Fruit fly (Drosophila melanogaster) whole organism, embryonic: Measurements from ENCODE around the gene BCL7-like.
A peak's percentile ranks its signal among the peaks of the same experiment; 100 is the strongest.

Source experiments
- Atf-2 ChIP-seq: fragments of 200-800 bp; sonication (Bioruptor generic); optimal IDR thresholded peaks from 2 replicates; lab custom pipeline; 2016; ENCODE audit warnings: missing biosample characterization, missing genetic modification characterization
- B-H1 ChIP-seq: fragments of 200-800 bp; sonication (Bioruptor generic); IDR thresholded peaks from 3 replicates; pipeline ENCODE4 v1.3.6; 2022; ENCODE audit warnings: missing biosample characterization, missing genetic modification characterization
- CG10321 ChIP-seq: fragments of 200-800 bp; sonication (Bioruptor generic); IDR thresholded peaks from 2 replicates; pipeline ENCODE4 v1.3.6; 2022; ENCODE audit warnings: missing biosample characterization, missing genetic modification characterization
- CG13296 ChIP-seq: fragments of 200-800 bp; sonication (Bioruptor generic); optimal IDR thresholded peaks from 3 replicates; lab custom pipeline; 2018; ENCODE audit warnings: missing biosample characterization, mild to moderate bottlenecking, missing genetic modification characterization
- CG15269 ChIP-seq: fragments of 200-800 bp; sonication (Bioruptor generic); optimal IDR thresholded peaks from 2 replicates; lab custom pipeline; 2018; ENCODE audit warnings: missing biosample characterization, mild to moderate bottlenecking, missing genetic modification characterization, moderate library complexity
- CG1529 ChIP-seq: fragments of 200-800 bp; sonication (Bioruptor generic); optimal IDR thresholded peaks from 3 replicates; lab custom pipeline; 2018; ENCODE audit warnings: missing biosample characterization, missing genetic modification characterization
- CG17359 ChIP-seq: fragments of 200-800 bp; sonication (Bioruptor generic); optimal IDR thresholded peaks from 3 replicates; lab custom pipeline; 2018; ENCODE audit warnings: missing biosample characterization, mild to moderate bottlenecking, missing genetic modification characterization, moderate library complexity
- CG17361 ChIP-seq: fragments of 200-800 bp; sonication (Bioruptor generic); IDR thresholded peaks from 3 replicates; pipeline ENCODE4 v1.3.6; 2022; ENCODE audit warnings: missing biosample characterization, missing genetic modification characterization
- CG18011 ChIP-seq: fragments of 200-800 bp; sonication (Bioruptor generic); optimal IDR thresholded peaks from 2 replicates; lab custom pipeline; 2017; ENCODE audit warnings: missing biosample characterization, missing genetic modification characterization, mild to moderate bottlenecking, moderate library complexity, missing genotype
- CG18262 ChIP-seq: fragments of 200-800 bp; optimal IDR thresholded peaks from 3 replicates; lab custom pipeline; 2019; ENCODE audit warnings: missing biosample characterization, mild to moderate bottlenecking, missing genetic modification characterization, moderate library complexity
- CG18599 ChIP-seq: fragments of 200-800 bp; sonication (Bioruptor generic); optimal IDR thresholded peaks from 3 replicates; lab custom pipeline; 2017; ENCODE audit warnings: missing biosample characterization, missing genetic modification characterization, mild to moderate bottlenecking, moderate library complexity, missing genetic modification reagents
- CG30403 ChIP-seq: fragments of 200-800 bp; sonication (Bioruptor generic); optimal IDR thresholded peaks from 3 replicates; lab custom pipeline; 2016; ENCODE audit warnings: missing biosample characterization, missing genetic modification characterization
- CG32772 ChIP-seq: fragments of 200-800 bp; sonication (Bioruptor generic); IDR thresholded peaks from 2 replicates; pipeline ENCODE4 v1.3.6; 2022; ENCODE audit warnings: missing biosample characterization, missing genetic modification characterization
- CG3847 ChIP-seq: fragments of 200-800 bp; sonication (Bioruptor generic); IDR thresholded peaks from 2 replicates; pipeline ENCODE4 v1.3.6; 2022; ENCODE audit warnings: missing biosample characterization, missing genetic modification characterization
- CG5245 ChIP-seq: fragments of 200-800 bp; sonication (Bioruptor generic); optimal IDR thresholded peaks from 3 replicates; lab custom pipeline; 2016; ENCODE audit warnings: missing biosample characterization, missing genetic modification characterization
- CG6854 ChIP-seq: fragments of 200-800 bp; sonication (Bioruptor generic); optimal IDR thresholded peaks from 3 replicates; lab custom pipeline; 2017; ENCODE audit warnings: missing biosample characterization, mild to moderate bottlenecking, missing genetic modification characterization
- CG8478 ChIP-seq: fragments of >200 bp; optimal IDR thresholded peaks from 2 replicates; lab custom pipeline; 2018
- CG8924 ChIP-seq: fragments of 200-800 bp; optimal IDR thresholded peaks from 3 replicates; lab custom pipeline; 2019; ENCODE audit warnings: missing biosample characterization, mild to moderate bottlenecking, missing genetic modification characterization, moderate library complexity
- CG9437 ChIP-seq: fragments of 200-800 bp; sonication (Bioruptor generic); optimal IDR thresholded peaks from 2 replicates; lab custom pipeline; 2018; ENCODE audit warnings: missing biosample characterization, mild to moderate bottlenecking, missing genetic modification characterization
- CkIIα-i1 ChIP-seq: fragments of 200-800 bp; sonication (Bioruptor generic); IDR thresholded peaks from 2 replicates; pipeline ENCODE4 v1.3.6; 2022; ENCODE audit warnings: missing biosample characterization, missing genetic modification characterization
- Dek ChIP-seq: fragments of 200-800 bp; sonication (Bioruptor generic); optimal IDR thresholded peaks from 3 replicates; lab custom pipeline; 2019; ENCODE audit warnings: missing biosample characterization, mild to moderate bottlenecking, missing genetic modification characterization, moderate library complexity
- Doc3 ChIP-seq: fragments of 200-800 bp; sonication (Bioruptor generic); IDR thresholded peaks from 3 replicates; pipeline ENCODE4 v1.3.6; 2022; ENCODE audit warnings: missing biosample characterization, missing genetic modification characterization; ENCODE audit not compliant: partially characterized antibody
- ERR ChIP-seq: fragments of 200-800 bp; sonication (Bioruptor generic); optimal IDR thresholded peaks from 2 replicates; lab custom pipeline; 2016; ENCODE audit warnings: missing biosample characterization, missing genetic modification characterization
- HLH4C ChIP-seq: fragments of 200-800 bp; sonication (Bioruptor generic); IDR thresholded peaks from 3 replicates; pipeline ENCODE4 v1.3.6; 2022; ENCODE audit warnings: missing biosample characterization, missing genetic modification characterization; ENCODE audit not compliant: partially characterized antibody
- Hr78 ChIP-seq, 2 experiments: fragments of 200-800 bp in 1 of 2; fragments of >200 bp in 1 of 2; sonication (Bioruptor generic) in 1 of 2; optimal IDR thresholded peaks; 2 replicates each; lab custom pipeline; 2017 to 2019; ENCODE audit warnings: missing biosample characterization in 2 of 2, missing genetic modification characterization in 2 of 2, mild to moderate bottlenecking in 1 of 2, moderate library complexity in 1 of 2
- NFAT ChIP-seq: fragments of 200-800 bp; sonication (Bioruptor generic); IDR thresholded peaks from 2 replicates; pipeline ENCODE4 v1.3.6; 2022; ENCODE audit warnings: missing biosample characterization, missing genetic modification characterization
- Nf-YB ChIP-seq: fragments of 200-800 bp; sonication (Bioruptor generic); optimal IDR thresholded peaks from 3 replicates; lab custom pipeline; 2019; ENCODE audit warnings: missing biosample characterization, mild to moderate bottlenecking, missing genetic modification characterization, moderate library complexity
- NfI ChIP-seq: fragments of 200-800 bp; sonication (Bioruptor generic); optimal IDR thresholded peaks from 3 replicates; lab custom pipeline; 2018; ENCODE audit warnings: missing biosample characterization, mild to moderate bottlenecking, missing genetic modification characterization, moderate library complexity
- Oli ChIP-seq: fragments of 200-800 bp; sonication (Bioruptor generic); optimal IDR thresholded peaks from 2 replicates; lab custom pipeline; 2018; ENCODE audit warnings: missing biosample characterization, mild to moderate bottlenecking, missing genetic modification characterization, moderate library complexity
- Sox102F ChIP-seq: fragments of 200-800 bp; sonication (Bioruptor generic); optimal IDR thresholded peaks from 2 replicates; lab custom pipeline; 2018; ENCODE audit warnings: missing biosample characterization, mild to moderate bottlenecking, missing genetic modification characterization, moderate library complexity
- Ssrp ChIP-seq: fragments of 200-800 bp; sonication (Bioruptor generic); optimal IDR thresholded peaks from 2 replicates; lab custom pipeline; 2018; ENCODE audit warnings: missing biosample characterization, mild to moderate bottlenecking, missing genetic modification characterization, moderate library complexity
- ap ChIP-seq: fragments of 200-800 bp; sonication (Bioruptor generic); IDR thresholded peaks from 2 replicates; pipeline ENCODE4 v1.3.6; 2022; ENCODE audit warnings: missing biosample characterization, missing genetic modification characterization
- bcd ChIP-seq: fragments of 200-800 bp; sonication (Bioruptor generic); optimal IDR thresholded peaks from 2 replicates; lab custom pipeline; 2017; ENCODE audit warnings: missing biosample characterization, mild to moderate bottlenecking, missing genetic modification characterization
- gt ChIP-seq: fragments of 200-800 bp; sonication (Bioruptor generic); IDR thresholded peaks from 2 replicates; pipeline ENCODE4 v1.3.6; 2022; ENCODE audit warnings: missing biosample characterization, missing genetic modification characterization
- inv ChIP-seq: fragments of 200-800 bp; sonication (Bioruptor generic); IDR thresholded peaks from 2 replicates; pipeline ENCODE4 v1.3.6; 2022; ENCODE audit warnings: missing biosample characterization, missing genetic modification characterization; ENCODE audit not compliant: partially characterized antibody
- peb ChIP-seq: fragments of 200-800 bp; sonication (Bioruptor generic); IDR thresholded peaks from 2 replicates; pipeline ENCODE4 v1.3.6; 2022; ENCODE audit warnings: missing biosample characterization, missing genetic modification characterization
- pho ChIP-seq: fragments of 200-800 bp; sonication (Bioruptor generic); optimal IDR thresholded peaks from 2 replicates; lab custom pipeline; 2016; ENCODE audit warnings: missing biosample characterization, missing genetic modification characterization
- phol ChIP-seq: fragments of 200-800 bp; sonication (Bioruptor generic); optimal IDR thresholded peaks from 3 replicates; lab custom pipeline; 2018; ENCODE audit warnings: missing biosample characterization, mild to moderate bottlenecking, missing genetic modification characterization, moderate library complexity
- pum ChIP-seq: fragments of 200-800 bp; sonication (Bioruptor generic); optimal IDR thresholded peaks from 2 replicates; lab custom pipeline; 2016; ENCODE audit warnings: missing biosample characterization, missing genetic modification characterization
- schlank ChIP-seq: fragments of 200-800 bp; sonication (Bioruptor generic); optimal IDR thresholded peaks from 2 replicates; lab custom pipeline; 2018; ENCODE audit warnings: missing biosample characterization, mild to moderate bottlenecking, missing genetic modification characterization
- scrt ChIP-seq: fragments of 200-800 bp; sonication (Bioruptor generic); optimal IDR thresholded peaks from 2 replicates; lab custom pipeline; 2018; ENCODE audit warnings: missing biosample characterization, mild to moderate bottlenecking, missing genetic modification characterization, moderate library complexity
- sens ChIP-seq: fragments of 200-800 bp; sonication (Bioruptor generic); peaks from one replicate; lab custom pipeline; 2016; ENCODE audit warnings: missing biosample characterization, missing genetic modification characterization
- tio ChIP-seq: fragments of 200-800 bp; sonication (Bioruptor generic); optimal IDR thresholded peaks from 2 replicates; lab custom pipeline; 2017; ENCODE audit warnings: missing biosample characterization, missing genetic modification characterization, inconsistent platforms
- vvl ChIP-seq: fragments of 200-800 bp; sonication (Bioruptor generic); IDR thresholded peaks from 2 replicates; pipeline ENCODE4 v1.3.6; 2022; ENCODE audit warnings: missing biosample characterization, missing genetic modification characterization
- zfh2 ChIP-seq: fragments of 200-800 bp; sonication (Bioruptor generic); optimal IDR thresholded peaks from 2 replicates; lab custom pipeline; 2016; ENCODE audit warnings: missing biosample characterization, missing genetic modification characterization

BCL7-like gene

DNA sequence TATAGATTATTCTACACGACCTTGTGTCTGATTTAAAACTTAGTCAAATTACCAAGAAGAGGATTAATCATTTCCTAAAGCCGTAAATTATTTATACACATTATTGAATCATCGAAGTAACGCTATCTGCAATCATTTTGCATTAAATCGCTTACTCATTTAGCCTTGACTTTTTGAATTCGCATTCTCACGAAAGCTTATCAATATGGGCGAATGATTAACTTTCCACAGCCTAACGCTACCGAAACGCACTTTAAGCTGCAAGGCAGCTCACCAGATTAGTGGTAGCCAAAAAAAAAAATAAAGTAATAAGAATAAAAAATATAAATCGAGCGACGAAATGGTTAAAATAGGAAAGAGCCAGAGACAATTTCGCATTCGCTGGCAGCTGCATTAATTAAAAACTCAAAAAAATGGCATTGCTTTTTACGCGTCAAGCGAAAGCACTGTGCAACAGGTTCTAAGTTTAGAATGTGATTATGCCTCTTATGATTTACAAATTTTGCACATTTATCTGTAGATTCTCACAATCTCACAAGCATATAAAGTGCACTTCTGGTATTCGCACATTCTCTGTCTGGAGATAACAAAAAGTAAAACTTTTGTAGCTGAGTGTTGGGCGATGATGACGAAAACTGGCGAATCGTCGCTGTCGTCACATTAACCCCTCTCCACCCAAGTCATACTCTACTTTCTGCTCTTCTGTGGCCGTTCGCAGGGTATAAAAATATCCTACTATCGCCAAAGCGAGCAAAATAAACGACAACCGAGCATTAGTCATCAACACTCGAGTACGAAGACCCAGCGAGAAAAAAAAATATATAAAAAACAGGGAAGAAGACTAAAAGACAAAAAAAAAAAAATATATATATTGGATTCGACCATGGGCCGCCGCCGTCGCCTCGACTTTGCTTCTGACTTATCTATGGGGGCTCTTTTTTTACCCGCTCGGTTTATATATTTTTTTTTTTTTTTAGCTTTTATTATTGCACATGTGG lies 12.7 kb upstream of the BCL7-like start (continued):
- peak; percentile 49 for TF ChIP-seq CG17359 (tag; lab: Kevin White, UChicago)
- no peak for TF ChIP-seq CG5245 (GFP tag; lab: Kevin White, UChicago)
- peak; percentile 45; the same call in 1 of the 3 replicates for TF ChIP-seq B-H1 (GFP tag; lab: Robert Waterston, UW)
- TF ChIP-seq CG10321 (GFP tag; lab: Robert Waterston, UW), result peak; percentile 35; the same call in 1 of the 2 replicates
- TF ChIP-seq NFAT (GFP tag; lab: Robert Waterston, UW), result peak; percentile 80
- TF ChIP-seq Sox102F (GFP tag; lab: Kevin White, UChicago), result peak; percentile 65
- TF ChIP-seq Hr78 (GFP tag; optimal IDR thresholded peaks at IDR 0.05; lab: Kevin White, UChicago), result no peak

DNA sequence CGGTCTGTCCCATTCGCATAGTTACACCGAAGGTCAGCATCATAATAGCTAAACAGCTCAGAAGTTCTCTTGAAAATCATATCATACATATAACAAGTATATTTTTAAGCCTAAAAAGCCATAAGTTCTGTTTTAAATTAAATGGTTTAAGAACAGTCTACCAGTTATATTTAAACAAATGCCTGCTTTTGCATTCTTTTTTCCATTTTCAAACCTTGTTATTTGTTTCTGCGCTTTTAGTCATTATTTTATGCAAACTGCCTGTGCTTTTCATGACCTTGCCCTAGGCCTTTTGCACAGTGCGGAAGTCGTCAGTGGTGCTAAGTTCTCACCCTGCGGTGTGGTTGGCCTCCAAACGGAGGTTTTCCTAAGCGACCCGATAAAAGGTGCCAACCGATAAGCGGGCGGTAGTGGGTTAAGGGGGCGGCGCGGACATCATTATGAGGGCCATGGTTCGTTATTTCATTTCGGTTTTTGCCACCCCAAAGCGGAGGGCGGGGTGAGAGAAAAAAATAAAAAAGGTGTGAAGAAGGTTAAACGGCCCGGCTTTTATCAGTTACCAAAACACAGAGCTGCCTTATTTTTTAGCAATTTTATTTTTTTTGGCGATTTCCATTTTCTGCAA lies 11.8 kb upstream of the BCL7-like start:
- TF ChIP-seq Atf-2 (GFP tag; lab: Kevin White, UChicago) (no peak), sens (GFP tag; lab: Kevin White, UChicago) (peak; percentile 78), Nf-YB (GFP tag; lab: Kevin White, UChicago) (peak; percentile 19), Dek (tag; lab: Kevin White, UChicago) (peak; percentile 43), CG18262 (tag; lab: Kevin White, UChicago) (peak; percentile 46), Doc3 (no peak), CG6854 (GFP tag; lab: Kevin White, UChicago) (peak; percentile 49), HLH4C (GFP tag; lab: Robert Waterston, UW) (no peak), CG15269 (tag; lab: Kevin White, UChicago) (peak; percentile 73), CG8924 (peak; percentile 56), Ssrp (tag; lab: Kevin White, UChicago) (peak; percentile 12), phol (tag; lab: Kevin White, UChicago) (peak; percentile 44), CG9437 (GFP tag; lab: Kevin White, UChicago) (peak; percentile 35), pum (peak; percentile 29), CG17361 (GFP tag; lab: Robert Waterston, UW) (peak; percentile 40; the same call in 2 of the 3 replicates), pho (peak; percentile 44), CG30403 (peak; percentile 71), peb (GFP tag; lab: Robert Waterston, UW) (no peak), CG13296 (GFP tag; lab: Kevin White, UChicago) (peak; percentile 59), NfI (GFP tag; lab: Kevin White, UChicago) (peak; percentile 69), inv (no peak), ap (no peak), tio (GFP tag; lab: Kevin White, UChicago) (peak; percentile 37), CG1529 (GFP tag; lab: Kevin White, UChicago) (peak; percentile 0), zfh2 (peak; percentile 51), CG8478 (lab: Kevin White, UChicago) (no peak), CG18011 (no peak), Oli (tag; lab: Kevin White, UChicago) (peak; percentile 59), schlank (tag; lab: Kevin White, UChicago) (peak; percentile 39), vvl (GFP tag; lab: Robert Waterston, UW) (peak; percentile 50), CG32772 (no peak), CkIIα-i1 (GFP tag; lab: Robert Waterston, UW) (no peak), scrt (peak; percentile 56), bcd (GFP tag; lab: Kevin White, UChicago) (peak; percentile 54), gt (GFP tag; lab: Robert Waterston, UW) (no peak), CG3847 (GFP tag; lab: Robert Waterston, UW) (peak; percentile 56), CG18599 (GFP tag; lab: Kevin White, UChicago) (peak; percentile 78), ERR (peak; percentile 28)
